Worm (Caenorhabditis elegans): ENCODE data around the gene polh-1.
A peak's percentile ranks its signal among the peaks of the same experiment; 100 is the strongest.

Gene polh-1

ce11 chrIII:1969802-1970201 lies 19.7 kb upstream of the polh-1 start, which contains the start of gene moa-1:
Gene moa-1, minus strand, starts transcription at chrIII:1969902.
- TF ChIP-seq ceh-6 (GFP tag; optimal IDR thresholded peaks at IDR 0.05): no peak
- TF ChIP-seq fkh-10 (GFP tag; optimal IDR thresholded peaks at IDR 0.05): no peak
- TF ChIP-seq tbx-2 (tag; optimal IDR thresholded peaks at IDR 0.05): no peak

- TF ChIP-seq ceh-48 (tag; optimal IDR thresholded peaks at IDR 0.05): peak; percentile 44
Measured at ce11 chrIII:1965580-1965979, 15.5 kb upstream of the polh-1 start.

- TF ChIP-seq ceh-48 (tag; optimal IDR thresholded peaks at IDR 0.05): peak; percentile 70
Measured at ce11 chrIII:1965161-1965560, 15.1 kb upstream of the polh-1 start.

- TF ChIP-seq hlh-8 (tag; optimal IDR thresholded peaks at IDR 0.05): no peak
Measured at ce11 chrIII:1963128-1963527, 13.1 kb upstream of the polh-1 start.

ce11 chrIII:1962552-1962951 lies 12.5 kb upstream of the polh-1 start:
- TF ChIP-seq ceh-18 (tag; optimal IDR thresholded peaks at IDR 0.05) (no peak), odd-2 (tag; optimal IDR thresholded peaks at IDR 0.05) (no peak), ceh-31 (tag; optimal IDR thresholded peaks at IDR 0.05) (no peak), nhr-11 (tag; optimal IDR thresholded peaks at IDR 0.05) (no peak), eyg-1 (tag; optimal IDR thresholded peaks at IDR 0.05) (no peak), ceh-9 (tag; optimal IDR thresholded peaks at IDR 0.05) (no peak), C38D4.7 (GFP tag; optimal IDR thresholded peaks at IDR 0.05) (no peak), fax-1 (tag; optimal IDR thresholded peaks at IDR 0.05) (no peak), gmeb-2 (tag; optimal IDR thresholded peaks at IDR 0.05) (no peak), sox-2 (GFP tag; IDR thresholded peaks at IDR 0.05) (no peak), che-1 (tag; optimal IDR thresholded peaks at IDR 0.05) (no peak)

- no peak for TF ChIP-seq fkh-6 (tag; optimal IDR thresholded peaks at IDR 0.05)
- peak; percentile 27 for TF ChIP-seq che-1 (tag; optimal IDR thresholded peaks at IDR 0.05)
- no peak for TF ChIP-seq T23F11.4 (GFP tag; optimal IDR thresholded peaks at IDR 0.05)
- no peak for TF ChIP-seq ceh-6 (GFP tag; optimal IDR thresholded peaks at IDR 0.05)
- peak; percentile 5 for TF ChIP-seq hlh-15 (tag; optimal IDR thresholded peaks at IDR 0.05)
- peak; percentile 20 for TF ChIP-seq elt-2 (tag; optimal IDR thresholded peaks at IDR 0.05)
- TF ChIP-seq ceh-2 (tag; optimal IDR thresholded peaks at IDR 0.05): no peak
Measured at ce11 chrIII:1961895-1962506, 11.9 kb upstream of the polh-1 start, which contains the start of gene mboa-6. Gene mboa-6, minus strand, starts transcription at chrIII:1961945.

- TF ChIP-seq C08G9.2 (tag; optimal IDR thresholded peaks at IDR 0.05): no peak
- peak; percentile 96 for TF ChIP-seq ceh-48 (tag; optimal IDR thresholded peaks at IDR 0.05)
- TF ChIP-seq syd-9 (tag; optimal IDR thresholded peaks at IDR 0.05): no peak
Measured at ce11 chrIII:1955520-1956095, 5.5 kb upstream of the polh-1 start.

- TF ChIP-seq fkh-6 (tag; optimal IDR thresholded peaks at IDR 0.05) (no peak), elt-4 (tag; optimal IDR thresholded peaks at IDR 0.05) (no peak), ceh-18 (tag; optimal IDR thresholded peaks at IDR 0.05) (no peak), dve-1 (tag; optimal IDR thresholded peaks at IDR 0.05) (no peak), syd-9 (tag; optimal IDR thresholded peaks at IDR 0.05) (no peak), pag-3 (tag; optimal IDR thresholded peaks at IDR 0.05; ENCODE audit: borderline replicate concordance) (no peak), pha-2 (tag; optimal IDR thresholded peaks at IDR 0.05) (no peak), hlh-6 (tag; optimal IDR thresholded peaks at IDR 0.05) (no peak), pros-1 (tag; optimal IDR thresholded peaks at IDR 0.05) (no peak), ets-4 (tag; optimal IDR thresholded peaks at IDR 0.05) (no peak), ttx-3 (tag; optimal IDR thresholded peaks at IDR 0.05) (no peak), dmd-4 (tag; optimal IDR thresholded peaks at IDR 0.05; ENCODE audit: borderline replicate concordance) (no peak), ceh-48 (tag; optimal IDR thresholded peaks at IDR 0.05) (no peak), ceh-34 (tag; optimal IDR thresholded peaks at IDR 0.05) (no peak), lin-11 (tag; optimal IDR thresholded peaks at IDR 0.05) (no peak), che-1 (tag; optimal IDR thresholded peaks at IDR 0.05) (no peak), ama-1 (optimal IDR thresholded peaks at IDR 0.05) (no peak), ceh-22 (tag; optimal IDR thresholded peaks at IDR 0.05) (no peak), tbx-2 (tag; optimal IDR thresholded peaks at IDR 0.05) (no peak)
Measured at ce11 chrIII:1951388-1951787, 1.3 kb upstream of the polh-1 start, which contains the start of gene F53A3.7. Gene F53A3.7, plus strand, starts transcription at chrIII:1951526.

All from whole organism, late embryonic.